Worm (Caenorhabditis elegans): ENCODE data around the gene Y40C5A.4.

- TF ChIP-seq egl-27 (tag; optimal IDR thresholded peaks at IDR 0.05) = no peak
- no peak for TF ChIP-seq tra-1 (GFP tag; IDR thresholded peaks at IDR 0.05)
- no peak for TF ChIP-seq R02D3.7 (tag; optimal IDR thresholded peaks at IDR 0.05)
Observed at ce11 chrIV:7318900-7319299, 46.0 kb downstream of the Y40C5A.4 start.

All from whole organism, L4 larva.